Worm (Caenorhabditis elegans): ENCODE results near the gene C34E10.10.

The C34E10.10 gene

ce11 chrIII:5210269-5210668 is 17.4 kb downstream of the C34E10.10 start:
- no peak for TF ChIP-seq die-1 (tag; optimal IDR thresholded peaks at IDR 0.05)
- TF ChIP-seq madf-6 (GFP tag; IDR thresholded peaks at IDR 0.05) = no peak
- no peak for TF ChIP-seq pha-4 (tag; optimal IDR thresholded peaks at IDR 0.05)
- TF ChIP-seq F22D6.2 (tag; optimal IDR thresholded peaks at IDR 0.05) = no peak
- no peak for TF ChIP-seq egl-18 (GFP tag; IDR thresholded peaks at IDR 0.05)
- TF ChIP-seq ceh-91 (GFP tag; IDR thresholded peaks at IDR 0.05) = no peak
- TF ChIP-seq Y56A3A.18 (GFP tag; IDR thresholded peaks at IDR 0.05) = no peak
- TF ChIP-seq fkh-3 (tag; optimal IDR thresholded peaks at IDR 0.05) = no peak
- no peak for TF ChIP-seq F33H1.4 (GFP tag; IDR thresholded peaks at IDR 0.05)
- TF ChIP-seq Y79H2A.3 (GFP tag; conservative IDR thresholded peaks at IDR 0.05) = no peak
- TF ChIP-seq cebp-1 (GFP tag; IDR thresholded peaks at IDR 0.05) = no peak
- TF ChIP-seq cebp-1 (tag; optimal IDR thresholded peaks at IDR 0.05) = no peak

ce11 chrIII:5208992-5209391 is 18.7 kb downstream of the C34E10.10 start, which contains the start of gene syx-16:
Gene syx-16 (minus strand): TSS chrIII:5209109.
- TF ChIP-seq madf-8 (GFP tag; conservative IDR thresholded peaks at IDR 0.05) = peak; percentile 90
- TF ChIP-seq dox-1 (GFP tag; IDR thresholded peaks at IDR 0.05) = peak; percentile 27; the same call in 1 of the 2 replicates
- peak; percentile 35; the same call in 1 of the 2 replicates for TF ChIP-seq D2030.7 (GFP tag; IDR thresholded peaks at IDR 0.05)
- TF ChIP-seq egl-44 (GFP tag; IDR thresholded peaks at IDR 0.05) = no peak
- TF ChIP-seq chd-7 (tag; optimal IDR thresholded peaks at IDR 0.05) = no peak
- no peak for TF ChIP-seq nhr-27 (tag; optimal IDR thresholded peaks at IDR 0.05)
- TF ChIP-seq B0019.2 (GFP tag; conservative IDR thresholded peaks at IDR 0.05) = no peak
- no peak for TF ChIP-seq C06A6.2 (GFP tag; conservative IDR thresholded peaks at IDR 0.05)
- TF ChIP-seq lin-26 (GFP tag; IDR thresholded peaks at IDR 0.05) = no peak
- no peak for TF ChIP-seq die-1 (tag; optimal IDR thresholded peaks at IDR 0.05)
- TF ChIP-seq somi-1 (GFP tag; optimal IDR thresholded peaks at IDR 0.05) = no peak
- TF ChIP-seq madf-6 (GFP tag; IDR thresholded peaks at IDR 0.05) = peak; percentile 93
- no peak for TF ChIP-seq mes-4 (tag; optimal IDR thresholded peaks at IDR 0.05)
- TF ChIP-seq lsl-1 (GFP tag; optimal IDR thresholded peaks at IDR 0.05) = peak; percentile 83
- no peak for TF ChIP-seq F49E8.2 (tag; optimal IDR thresholded peaks at IDR 0.05; ENCODE audit: insufficient read depth)
- TF ChIP-seq hrde-1 (tag; optimal IDR thresholded peaks at IDR 0.05; ENCODE audit: borderline replicate concordance) = no peak
- TF ChIP-seq F57C9.4 (tag; optimal IDR thresholded peaks at IDR 0.05) = no peak
- no peak for TF ChIP-seq aptf-3 (GFP tag; IDR thresholded peaks at IDR 0.05)
- TF ChIP-seq F33H1.4 (GFP tag; IDR thresholded peaks at IDR 0.05) = peak; percentile 75
- peak; percentile 33 for TF ChIP-seq lin-54 (GFP tag; optimal IDR thresholded peaks at IDR 0.05)
- no peak for TF ChIP-seq nhr-179 (tag; optimal IDR thresholded peaks at IDR 0.05)
- TF ChIP-seq cebp-2 (GFP tag; IDR thresholded peaks at IDR 0.05) = no peak
- no peak for TF ChIP-seq K12H6.12 (tag; optimal IDR thresholded peaks at IDR 0.05)
- TF ChIP-seq lir-1 (GFP tag; conservative IDR thresholded peaks at IDR 0.05) = no peak
- TF ChIP-seq xnd-1 (tag; optimal IDR thresholded peaks at IDR 0.05) = peak; percentile 82

- TF ChIP-seq aptf-2 (GFP tag; conservative IDR thresholded peaks at IDR 0.05) = no peak
- TF ChIP-seq hsf-1 (GFP tag; IDR thresholded peaks at IDR 0.05) = no peak
- no peak for TF ChIP-seq mcd-1 (GFP tag; IDR thresholded peaks at IDR 0.05)
- peak; percentile 62; the same call in 1 of the 2 replicates for TF ChIP-seq F33H1.4 (GFP tag; IDR thresholded peaks at IDR 0.05)
- peak; percentile 2 for TF ChIP-seq snpc-3.4 (tag; optimal IDR thresholded peaks at IDR 0.05)
- no peak for TF ChIP-seq egl-18 (GFP tag; IDR thresholded peaks at IDR 0.05)
- no peak for TF ChIP-seq Y67H2A.10 (GFP tag; conservative IDR thresholded peaks at IDR 0.05)
- TF ChIP-seq dpl-1 (GFP tag; optimal IDR thresholded peaks at IDR 0.05) = no peak
- peak; percentile 69 for TF ChIP-seq lsl-1 (GFP tag; optimal IDR thresholded peaks at IDR 0.05)
- 0 out of 2 replicates have a peak, but pooled peaks have one; percentile 30 for TF ChIP-seq ceh-91 (GFP tag; IDR thresholded peaks at IDR 0.05)
- TF ChIP-seq efl-1 (GFP tag; optimal IDR thresholded peaks at IDR 0.05) = peak; percentile 11
- no peak for TF ChIP-seq T07F8.4 (tag; optimal IDR thresholded peaks at IDR 0.05)
- peak; percentile 55; the same call in 1 of the 2 replicates for TF ChIP-seq madf-6 (GFP tag; IDR thresholded peaks at IDR 0.05)
Measured at ce11 chrIII:5206861-5207414, 20.7 kb downstream of the C34E10.10 start, which contains the start of gene morc-1. Gene morc-1 (minus strand): TSS chrIII:5206911.
